Fruit fly (Drosophila melanogaster) whole organism, embryonic: ENCODE results near the gene spn-E.

Experiments used
- Asciz ChIP-seq: fragments of 200-800 bp; sonication (Bioruptor generic); optimal IDR thresholded peaks from 2 replicates; lab custom pipeline; 2017; ENCODE audit warnings: missing biosample characterization, mild to moderate bottlenecking, missing genetic modification characterization, missing genetic modification reagents
- CG11093 ChIP-seq: fragments of 200-800 bp; sonication (Bioruptor generic); IDR thresholded peaks from 3 replicates; pipeline ENCODE4 v1.3.6; 2022; ENCODE audit warnings: missing biosample characterization, missing genetic modification characterization
- CG13624 ChIP-seq: fragments of 200-800 bp; sonication (Bioruptor generic); optimal IDR thresholded peaks from 2 replicates; lab custom pipeline; 2016; ENCODE audit warnings: missing biosample characterization, missing genetic modification characterization
- CG13894 ChIP-seq: fragments of 200-800 bp; sonication (Bioruptor generic); optimal IDR thresholded peaks from 3 replicates; lab custom pipeline; 2018; ENCODE audit warnings: missing biosample characterization, mild to moderate bottlenecking, missing genetic modification characterization, moderate library complexity
- CG17186 ChIP-seq: fragments of 200-800 bp; sonication (Bioruptor generic); optimal IDR thresholded peaks from 3 replicates; lab custom pipeline; 2017; ENCODE audit warnings: missing biosample characterization, missing genetic modification reagents, missing genetic modification characterization
- CG17612 ChIP-seq: fragments of 200-800 bp; sonication (Bioruptor generic); IDR thresholded peaks from 2 replicates; pipeline ENCODE4 v1.3.6; 2022; ENCODE audit warnings: missing biosample characterization, missing genetic modification characterization
- CG18476 ChIP-seq: fragments of 200-800 bp; sonication (Bioruptor generic); optimal IDR thresholded peaks from 2 replicates; lab custom pipeline; 2016; ENCODE audit warnings: missing biosample characterization, mild to moderate bottlenecking, missing genetic modification characterization
- CG2120 ChIP-seq: fragments of 200-800 bp; sonication (Bioruptor generic); optimal IDR thresholded peaks from 3 replicates; lab custom pipeline; 2016; ENCODE audit warnings: missing biosample characterization, missing genetic modification characterization
- CG30020 ChIP-seq: fragments of 200-800 bp; optimal IDR thresholded peaks from 2 replicates; lab custom pipeline; 2019; ENCODE audit warnings: missing biosample characterization, mild to moderate bottlenecking, missing genetic modification characterization, moderate library complexity
- CG32767 ChIP-seq: fragments of 200-800 bp; sonication (Bioruptor generic); IDR thresholded peaks from 2 replicates; pipeline ENCODE4 v1.3.6; 2022; ENCODE audit warnings: missing biosample characterization, missing genetic modification characterization
- CG33213 ChIP-seq: fragments of 200-800 bp; sonication (Bioruptor generic); optimal IDR thresholded peaks from 3 replicates; lab custom pipeline; 2016; ENCODE audit warnings: missing biosample characterization, missing genetic modification characterization
- CG34422 ChIP-seq: fragments of 200-800 bp; sonication (Bioruptor generic); IDR thresholded peaks from 3 replicates; pipeline ENCODE4 v1.3.6; 2022; ENCODE audit warnings: missing biosample characterization, missing genetic modification characterization
- CG4730 ChIP-seq: fragments of 200-800 bp; sonication (Bioruptor generic); IDR thresholded peaks from 2 replicates; pipeline ENCODE4 v1.3.6; 2022; ENCODE audit warnings: missing biosample characterization, missing genetic modification characterization
- CG7372 ChIP-seq: fragments of 200-800 bp; sonication (Bioruptor generic); IDR thresholded peaks from 2 replicates; pipeline ENCODE4 v1.3.6; 2022; ENCODE audit warnings: missing biosample characterization, missing genetic modification characterization
- CG9609 ChIP-seq: fragments of 200-800 bp; sonication (Bioruptor generic); optimal IDR thresholded peaks from 3 replicates; lab custom pipeline; 2016; ENCODE audit warnings: missing biosample characterization, missing genetic modification characterization
- Deaf1 ChIP-seq: fragments of 200-800 bp; optimal IDR thresholded peaks from 3 replicates; lab custom pipeline; 2019; ENCODE audit warnings: missing biosample characterization, mild to moderate bottlenecking, missing genetic modification characterization, moderate library complexity
- Dll ChIP-seq: fragments of 200-800 bp; sonication (Bioruptor generic); IDR thresholded peaks from 4 replicates; pipeline ENCODE4 v1.3.6; 2022; ENCODE audit warnings: missing biosample characterization, missing genetic modification characterization; ENCODE audit not compliant: partially characterized antibody
- Dp ChIP-seq: fragments of 200-800 bp; sonication (Bioruptor generic); optimal IDR thresholded peaks from 2 replicates; lab custom pipeline; 2018; ENCODE audit warnings: missing biosample characterization, mild to moderate bottlenecking, missing genetic modification characterization, moderate library complexity
- Dref ChIP-seq: fragments of 200-800 bp; sonication (Bioruptor generic); IDR thresholded peaks from 2 replicates; pipeline ENCODE4 v1.3.6; 2022; ENCODE audit warnings: missing biosample characterization, missing genetic modification characterization
- GATAe ChIP-seq: fragments of 200-800 bp; sonication (Bioruptor generic); conservative IDR thresholded peaks from 2 replicates; pipeline ENCODE4 v1.3.6; 2022; ENCODE audit warnings: missing biosample characterization, missing genetic modification characterization
- HmgZ ChIP-seq: fragments of 200-800 bp; sonication (Bioruptor generic); optimal IDR thresholded peaks from 2 replicates; lab custom pipeline; 2018; ENCODE audit warnings: missing biosample characterization, mild to moderate bottlenecking, missing genetic modification characterization
- Hr51 ChIP-seq, 2 experiments: fragments of 200-800 bp; sonication (Bioruptor generic); optimal IDR thresholded peaks; 2 replicates in 1 of 2; 3 replicates in 1 of 2; lab custom pipeline; 2016 to 2018; ENCODE audit warnings: missing biosample characterization in 2 of 2, missing genetic modification characterization in 2 of 2, mild to moderate bottlenecking in 1 of 2, moderate library complexity in 1 of 2
- NC2β ChIP-seq: fragments of 200-800 bp; sonication (Bioruptor generic); optimal IDR thresholded peaks from 2 replicates; lab custom pipeline; 2016; ENCODE audit warnings: missing biosample characterization, missing genetic modification characterization
- Nf-YC ChIP-seq: fragments of 200-800 bp; optimal IDR thresholded peaks from 3 replicates; lab custom pipeline; 2019; ENCODE audit warnings: missing biosample characterization, mild to moderate bottlenecking, missing genetic modification characterization, moderate library complexity
- PHDP ChIP-seq: fragments of 200-800 bp; sonication (Bioruptor generic); optimal IDR thresholded peaks from 3 replicates; lab custom pipeline; 2018; ENCODE audit warnings: missing biosample characterization, mild to moderate bottlenecking, missing genetic modification characterization, moderate library complexity
- Sry-δ ChIP-seq: fragments of 200-800 bp; sonication (Bioruptor generic); optimal IDR thresholded peaks from 2 replicates; lab custom pipeline; 2016; ENCODE audit warnings: missing biosample characterization, missing genetic modification characterization
- Trl ChIP-seq, 3 experiments: fragments of >200 bp in 2 of 3; fragments of 200-800 bp in 1 of 3; sonication (Bioruptor generic) in 1 of 3; optimal IDR thresholded peaks; 2 replicates in 1 of 3; 3 replicates in 2 of 3; lab custom pipeline; 2016 to 2017; ENCODE audit warnings: missing biosample characterization in 1 of 3, missing genetic modification characterization in 1 of 3
- br ChIP-seq: fragments of >200 bp; optimal IDR thresholded peaks from 2 replicates; lab custom pipeline; 2017
- bsh ChIP-seq, 2 experiments: fragments of 200-800 bp; sonication (Bioruptor generic); optimal IDR thresholded peaks; 2 replicates each; lab custom pipeline; 2017 to 2018; ENCODE audit warnings: mild to moderate bottlenecking in 2 of 2, missing biosample characterization in 2 of 2, missing genetic modification characterization in 2 of 2, moderate library complexity in 1 of 2
- corto ChIP-seq: fragments of 200-800 bp; sonication (Bioruptor generic); optimal IDR thresholded peaks from 2 replicates; lab custom pipeline; 2016; ENCODE audit warnings: missing biosample characterization, mild to moderate bottlenecking, missing genetic modification characterization, moderate library complexity
- danr ChIP-seq: fragments of 200-800 bp; sonication (Bioruptor generic); IDR thresholded peaks from 2 replicates; pipeline ENCODE4 v1.3.6; 2022; ENCODE audit warnings: missing biosample characterization, missing genetic modification characterization
- ems ChIP-seq: fragments of 200-800 bp; sonication (Bioruptor generic); optimal IDR thresholded peaks from 3 replicates; lab custom pipeline; 2016; ENCODE audit warnings: missing biosample characterization, missing genetic modification characterization
- fru ChIP-seq: fragments of >200 bp; optimal IDR thresholded peaks from 2 replicates; lab custom pipeline; 2017
- ftz-f1 ChIP-seq: fragments of 200-800 bp; sonication (Bioruptor generic); optimal IDR thresholded peaks from 2 replicates; lab custom pipeline; 2016; ENCODE audit warnings: missing biosample characterization, missing genetic modification characterization
- h ChIP-seq: fragments of >200 bp; optimal IDR thresholded peaks from 2 replicates; lab custom pipeline; 2017
- jigr1 ChIP-seq: fragments of 200-800 bp; sonication (Bioruptor generic); IDR thresholded peaks from 3 replicates; pipeline ENCODE4 v1.3.6; 2022; ENCODE audit warnings: missing biosample characterization, missing genetic modification characterization
- nmo ChIP-seq: fragments of 200-800 bp; sonication (Bioruptor generic); optimal IDR thresholded peaks from 2 replicates; lab custom pipeline; 2018; ENCODE audit warnings: missing biosample characterization, mild to moderate bottlenecking, missing genetic modification characterization, moderate library complexity
- oc ChIP-seq: fragments of 200-800 bp; sonication (Bioruptor generic); optimal IDR thresholded peaks from 2 replicates; lab custom pipeline; 2018; ENCODE audit warnings: missing biosample characterization, mild to moderate bottlenecking, missing genetic modification characterization, moderate library complexity
- otp ChIP-seq: fragments of 200-800 bp; sonication (Bioruptor generic); IDR thresholded peaks from 3 replicates; pipeline ENCODE4, ENCODE4 v1.3.6; 2022; ENCODE audit warnings: missing biosample characterization, missing genetic modification characterization
- sima ChIP-seq: fragments of 200-800 bp; sonication (Bioruptor generic); optimal IDR thresholded peaks from 2 replicates; lab custom pipeline; 2016; ENCODE audit warnings: missing biosample characterization, missing genetic modification characterization
- slbo ChIP-seq: fragments of 200-800 bp; sonication (Bioruptor generic); IDR thresholded peaks from 2 replicates; pipeline ENCODE4 v1.3.6; 2022; ENCODE audit warnings: missing biosample characterization, missing genetic modification characterization
- slou ChIP-seq: fragments of 200-800 bp; sonication (Bioruptor generic); optimal IDR thresholded peaks from 3 replicates; lab custom pipeline; 2016; ENCODE audit warnings: missing biosample characterization, missing genetic modification characterization
- sna ChIP-seq: fragments of 200-800 bp; sonication (Bioruptor generic); IDR thresholded peaks from 2 replicates; pipeline ENCODE4 v1.3.6; 2022; ENCODE audit warnings: missing biosample characterization, missing genetic modification characterization; ENCODE audit not compliant: partially characterized antibody
- sug ChIP-seq: fragments of 200-800 bp; optimal IDR thresholded peaks from 2 replicates; lab custom pipeline; 2019; ENCODE audit warnings: missing biosample characterization, mild to moderate bottlenecking, missing genetic modification characterization, moderate library complexity
- tgo ChIP-seq: fragments of 200-800 bp; sonication (Bioruptor generic); IDR thresholded peaks from 3 replicates; pipeline ENCODE4 v1.3.6; 2022; ENCODE audit warnings: missing biosample characterization, missing genetic modification characterization
- trem ChIP-seq: fragments of 200-800 bp; optimal IDR thresholded peaks from 3 replicates; lab custom pipeline; 2019; ENCODE audit warnings: missing biosample characterization, mild to moderate bottlenecking, missing genetic modification characterization, moderate library complexity
- tup ChIP-seq: fragments of 200-800 bp; sonication (Bioruptor generic); optimal IDR thresholded peaks from 2 replicates; lab custom pipeline; 2016; ENCODE audit warnings: missing biosample characterization, mild to moderate bottlenecking, missing genetic modification characterization, moderate library complexity
- twi ChIP-seq: fragments of 200-800 bp; optimal IDR thresholded peaks from 2 replicates; lab custom pipeline; 2019; ENCODE audit warnings: missing biosample characterization, mild to moderate bottlenecking, missing genetic modification characterization, moderate library complexity
- tx ChIP-seq: fragments of 200-800 bp; sonication (Bioruptor generic); optimal IDR thresholded peaks from 2 replicates; lab custom pipeline; 2016; ENCODE audit warnings: missing biosample characterization, missing genetic modification characterization

Gene spn-E

DNA sequence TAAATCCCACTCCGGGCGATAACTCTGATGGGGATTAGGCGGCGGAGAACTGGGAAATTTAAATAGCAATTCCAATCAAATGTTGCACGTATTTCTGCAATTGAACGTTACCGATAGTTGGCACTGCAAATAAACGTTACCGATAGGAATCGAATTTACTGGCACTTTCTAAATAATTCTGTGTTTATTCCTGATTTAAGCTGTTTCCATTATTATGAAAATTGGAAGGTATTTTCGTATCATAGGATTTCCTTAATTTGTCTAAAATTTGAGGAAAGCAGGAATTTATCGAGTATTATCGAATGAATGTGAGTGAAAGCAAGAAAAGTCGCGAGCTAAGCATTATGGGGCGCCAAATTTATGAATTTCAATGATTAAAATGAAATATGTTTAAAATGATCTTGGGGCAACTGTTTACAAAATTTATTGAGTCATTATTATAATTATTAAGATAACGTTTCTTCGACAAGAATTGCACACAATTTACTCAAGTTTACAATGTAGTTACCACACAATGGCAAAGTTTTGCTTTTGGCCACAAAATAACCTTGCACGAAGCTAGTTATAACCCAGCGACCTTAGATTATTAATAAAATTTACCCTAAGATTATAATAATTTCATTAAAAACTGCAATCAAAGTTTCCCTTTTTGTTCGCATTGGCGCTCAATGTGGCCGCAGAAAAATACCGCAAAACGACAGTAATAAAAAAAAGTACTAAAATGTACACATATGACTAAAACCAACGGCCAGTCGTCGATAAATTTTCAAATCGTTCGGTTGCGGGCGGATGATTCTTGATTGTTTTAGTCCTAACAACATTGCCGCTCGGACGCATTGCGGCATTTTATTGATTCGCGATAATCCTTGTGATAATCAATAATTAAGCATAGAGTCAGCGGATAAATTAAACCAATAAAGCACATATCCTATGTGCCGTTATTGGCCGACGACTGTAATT is 33.4 kb upstream of the spn-E start, which contains the start of gene alpha-Man-IIb (continued):
- TF ChIP-seq Sry-δ = peak; percentile 64
- TF ChIP-seq Dref = peak; percentile 62
- no peak for TF ChIP-seq tgo (GFP tag; lab: Robert Waterston, UW)
- TF ChIP-seq HmgZ (tag; lab: Kevin White, UChicago) = peak; percentile 65
- TF ChIP-seq danr (GFP tag; lab: Robert Waterston, UW) = no peak
- peak; percentile 50 for TF ChIP-seq trem (tag; lab: Kevin White, UChicago)
- no peak for TF ChIP-seq br (lab: Kevin White, UChicago)
- peak; percentile 6 for TF ChIP-seq CG13894
- no peak for TF ChIP-seq fru (lab: Kevin White, UChicago)
- peak; percentile 45 for TF ChIP-seq nmo (GFP tag; lab: Kevin White, UChicago)
- peak; percentile 28 for TF ChIP-seq oc (tag; lab: Kevin White, UChicago)
- peak; percentile 42 for TF ChIP-seq CG33213 (GFP tag; lab: Kevin White, UChicago)
- peak; percentile 50; the same call in 1 of the 2 replicates for TF ChIP-seq slbo (GFP tag; lab: Robert Waterston, UW)
- peak; percentile 84; the same call in 1 of the 3 replicates for TF ChIP-seq CG34422 (GFP tag; lab: Robert Waterston, UW)
- TF ChIP-seq sima (GFP tag; lab: Kevin White, UChicago) = no peak
- TF ChIP-seq h (lab: Kevin White, UChicago) = no peak
- TF ChIP-seq PHDP (tag; lab: Kevin White, UChicago) = no peak
- TF ChIP-seq ems (GFP tag; lab: Kevin White, UChicago) = peak; percentile 30
- TF ChIP-seq slou (GFP tag; lab: Kevin White, UChicago) = no peak
- no peak for TF ChIP-seq CG7372 (GFP tag; lab: Robert Waterston, UW)
- peak; percentile 92 for TF ChIP-seq Dll
- TF ChIP-seq Asciz (GFP tag; lab: Kevin White, UChicago) = peak; percentile 23
- no peak for TF ChIP-seq Trl (optimal IDR thresholded peaks at IDR 0.05; lab: Kevin White, UChicago)
- TF ChIP-seq Trl (GFP tag; optimal IDR thresholded peaks at IDR 0.05; lab: Kevin White, UChicago) = no peak
- peak; percentile 9 for TF ChIP-seq CG2120 (GFP tag; lab: Kevin White, UChicago)
- no peak for TF ChIP-seq GATAe
- peak; percentile 4 for TF ChIP-seq CG18476 (GFP tag; lab: Kevin White, UChicago)
- TF ChIP-seq CG13624 (GFP tag; lab: Kevin White, UChicago) = peak; percentile 0
- no peak for TF ChIP-seq jigr1 (GFP tag; lab: Robert Waterston, UW)
- TF ChIP-seq CG30020 (tag; lab: Kevin White, UChicago) = peak; percentile 25
- TF ChIP-seq CG11093 (GFP tag; lab: Robert Waterston, UW) = no peak
- no peak for TF ChIP-seq CG4730 (GFP tag; lab: Robert Waterston, UW)
- no peak for TF ChIP-seq tx (GFP tag; lab: Kevin White, UChicago)
- peak; percentile 51; the same call in 1 of the 3 replicates for TF ChIP-seq otp (GFP tag; lab: Robert Waterston, UW)
- TF ChIP-seq ftz-f1 (GFP tag; lab: Kevin White, UChicago) = peak; percentile 2
- TF ChIP-seq twi (tag; lab: Kevin White, UChicago) = peak; percentile 23
- TF ChIP-seq CG32767 = 0 out of 2 replicates have a peak, but pooled peaks have one; percentile 12
- TF ChIP-seq CG17186 (GFP tag; lab: Kevin White, UChicago) = peak; percentile 6
- TF ChIP-seq CG17612 = no peak
- no peak for TF ChIP-seq NC2β (GFP tag; lab: Kevin White, UChicago)
- TF ChIP-seq Dp (GFP tag; lab: Kevin White, UChicago) = peak; percentile 97
- TF ChIP-seq bsh (GFP tag; optimal IDR thresholded peaks at IDR 0.05; lab: Kevin White, UChicago) = peak; percentile 4 to 33
- TF ChIP-seq Deaf1 (tag; lab: Kevin White, UChicago) = peak; percentile 60
- TF ChIP-seq tup (GFP tag; lab: Kevin White, UChicago) = peak; percentile 15
- no peak for TF ChIP-seq CG9609 (GFP tag; lab: Kevin White, UChicago)
- TF ChIP-seq Hr51 (GFP tag; optimal IDR thresholded peaks at IDR 0.05; lab: Kevin White, UChicago) = peak in 1 of 2 experiments; percentile 52
- TF ChIP-seq sug (tag; lab: Kevin White, UChicago) = peak; percentile 25
- no peak for TF ChIP-seq corto
- peak; percentile 89 for TF ChIP-seq sna (GFP tag; lab: Robert Waterston, UW)
- TF ChIP-seq Nf-YC = peak; percentile 35
